Worm (Caenorhabditis elegans) whole organism, late embryonic: ENCODE results near the gene srt-45.

Experiments
- C08G9.2 ChIP-seq: sonication (generic microtip); optimal IDR thresholded peaks from 2 replicates; lab custom pipeline; 2016; ENCODE audit warnings: mild to moderate bottlenecking, missing genetic modification characterization, moderate library complexity, missing compliant biosample characterization
- F13H6.1 ChIP-seq: sonication (generic microtip); optimal IDR thresholded peaks from 2 replicates; lab custom pipeline; 2016; ENCODE audit warnings: missing genetic modification characterization, missing compliant biosample characterization
- T23F11.4 ChIP-seq: fragments of 200-800 bp; sonication (Bioruptor generic); optimal IDR thresholded peaks from 2 replicates; lab custom pipeline; 2018; ENCODE audit warnings: mild to moderate bottlenecking, missing genetic modification characterization, missing compliant biosample characterization
- ama-1 ChIP-seq: fragments of 150-350 bp; optimal IDR thresholded peaks from 2 replicates; lab custom pipeline; 2014
- ceh-19 ChIP-seq: fragments of 200-800 bp; sonication (Bioruptor generic); optimal IDR thresholded peaks from 2 replicates; lab custom pipeline; 2018; ENCODE audit warnings: mild to moderate bottlenecking, missing genetic modification characterization, missing compliant biosample characterization
- ceh-31 ChIP-seq: sonication (generic microtip); optimal IDR thresholded peaks from 2 replicates; lab custom pipeline; 2016; ENCODE audit warnings: missing genetic modification characterization, missing compliant biosample characterization
- ceh-45 ChIP-seq: fragments of 200-800 bp; sonication (Bioruptor generic); IDR thresholded peaks from 2 replicates; pipeline ENCODE4 v1.3.6; 2022; ENCODE audit warnings: missing genetic modification reagents, missing genetic modification characterization, missing compliant biosample characterization
- ceh-48 ChIP-seq: sonication (generic microtip); optimal IDR thresholded peaks from 2 replicates; lab custom pipeline; 2016; ENCODE audit warnings: missing genetic modification characterization, inconsistent platforms, missing compliant biosample characterization
- ceh-9 ChIP-seq: sonication (generic microtip); optimal IDR thresholded peaks from 2 replicates; lab custom pipeline; 2016; ENCODE audit warnings: mild to moderate bottlenecking, missing genetic modification characterization, inconsistent platforms, missing compliant biosample characterization
- che-1 ChIP-seq: sonication (generic microtip); optimal IDR thresholded peaks from 2 replicates; lab custom pipeline; 2016; ENCODE audit warnings: mild to moderate bottlenecking, missing genetic modification characterization, missing compliant biosample characterization
- dmd-4 ChIP-seq: sonication (generic microtip); optimal IDR thresholded peaks from 2 replicates; lab custom pipeline; 2016; ENCODE audit warnings: borderline replicate concordance, missing genetic modification characterization, missing compliant biosample characterization
- dve-1 ChIP-seq: sonication (generic microtip); optimal IDR thresholded peaks from 2 replicates; lab custom pipeline; 2017; ENCODE audit warnings: antibody characterized with exemption, mild to moderate bottlenecking, missing genetic modification characterization, missing compliant biosample characterization
- elt-2 ChIP-seq: sonication (generic microtip); optimal IDR thresholded peaks from 2 replicates; lab custom pipeline; 2016; ENCODE audit warnings: missing genetic modification reagents, missing genetic modification characterization, missing compliant biosample characterization
- elt-4 ChIP-seq: sonication (generic microtip); optimal IDR thresholded peaks from 2 replicates; lab custom pipeline; 2016; ENCODE audit warnings: missing genetic modification characterization, missing compliant biosample characterization
- ets-4 ChIP-seq: sonication (generic microtip); optimal IDR thresholded peaks from 2 replicates; lab custom pipeline; 2016; ENCODE audit warnings: missing genetic modification characterization, missing compliant biosample characterization
- fax-1 ChIP-seq: sonication (generic microtip); optimal IDR thresholded peaks from 2 replicates; lab custom pipeline; 2016; ENCODE audit warnings: missing genotype, missing genetic modification characterization, missing compliant biosample characterization
- hlh-13 ChIP-seq: fragments of 200-800 bp; sonication (Bioruptor generic); optimal IDR thresholded peaks from 2 replicates; lab custom pipeline; 2018; ENCODE audit warnings: mild to moderate bottlenecking, missing genetic modification characterization, missing compliant biosample characterization
- hlh-15 ChIP-seq: sonication (generic microtip); optimal IDR thresholded peaks from 2 replicates; lab custom pipeline; 2016; ENCODE audit warnings: missing genetic modification characterization, missing compliant biosample characterization
- hlh-30 ChIP-seq: sonication (generic microtip); optimal IDR thresholded peaks from 2 replicates; lab custom pipeline; 2017; ENCODE audit warnings: antibody characterized with exemption, missing genetic modification characterization, missing compliant biosample characterization; ENCODE audit not compliant: insufficient read depth
- mec-3 ChIP-seq: sonication (generic microtip); optimal IDR thresholded peaks from 2 replicates; lab custom pipeline; 2016; ENCODE audit warnings: borderline replicate concordance, missing genetic modification characterization, missing compliant biosample characterization
- nhr-232 ChIP-seq: sonication (generic microtip); optimal IDR thresholded peaks from 2 replicates; lab custom pipeline; 2016; ENCODE audit warnings: missing genetic modification characterization, missing compliant biosample characterization
- odd-2 ChIP-seq: sonication (generic microtip); optimal IDR thresholded peaks from 2 replicates; lab custom pipeline; 2017; ENCODE audit warnings: antibody characterized with exemption, mild to moderate bottlenecking, missing genetic modification characterization, missing compliant biosample characterization
- pat-9 ChIP-seq: fragments of 200-800 bp; sonication (Bioruptor generic); optimal IDR thresholded peaks from 2 replicates; lab custom pipeline; 2018; ENCODE audit warnings: mild to moderate bottlenecking, missing genetic modification characterization, moderate library complexity, missing compliant biosample characterization
- pax-1 ChIP-seq: fragments of 150-350 bp; optimal IDR thresholded peaks from 2 replicates; lab custom pipeline; 2014; ENCODE audit warnings: missing biosample characterization, missing genetic modification characterization
- pha-2 ChIP-seq: sonication (generic microtip); optimal IDR thresholded peaks from 2 replicates; lab custom pipeline; 2017; ENCODE audit warnings: mild to moderate bottlenecking, missing genetic modification characterization, missing compliant biosample characterization
- pqm-1 ChIP-seq: sonication (generic microtip); optimal IDR thresholded peaks from 2 replicates; lab custom pipeline; 2016; ENCODE audit warnings: missing genetic modification characterization, missing compliant biosample characterization
- pros-1 ChIP-seq: fragments of 150-350 bp; optimal IDR thresholded peaks from 2 replicates; lab custom pipeline; 2014; ENCODE audit warnings: missing biosample characterization, missing genetic modification reagents, missing genetic modification characterization
- ref-2 ChIP-seq: sonication (generic microtip); optimal IDR thresholded peaks from 2 replicates; lab custom pipeline; 2016; ENCODE audit warnings: missing genetic modification characterization, missing compliant biosample characterization
- rnt-1 ChIP-seq: sonication (generic microtip); optimal IDR thresholded peaks from 2 replicates; lab custom pipeline; 2016; ENCODE audit warnings: missing genetic modification characterization, missing compliant biosample characterization
- sdc-2 ChIP-seq: sonication (generic microtip); optimal IDR thresholded peaks from 2 replicates; lab custom pipeline; 2016; ENCODE audit warnings: missing genotype, missing genetic modification characterization, missing compliant biosample characterization
- sox-4 ChIP-seq: sonication (generic microtip); optimal IDR thresholded peaks from 2 replicates; lab custom pipeline; 2017; ENCODE audit warnings: mild to moderate bottlenecking, missing genetic modification characterization, inconsistent platforms, missing compliant biosample characterization
- tbx-2 ChIP-seq: sonication (generic microtip); optimal IDR thresholded peaks from 2 replicates; lab custom pipeline; 2016; ENCODE audit warnings: missing genetic modification characterization, missing compliant biosample characterization
- tbx-7 ChIP-seq: sonication (generic microtip); optimal IDR thresholded peaks from 2 replicates; lab custom pipeline; 2016; ENCODE audit warnings: missing genotype, missing genetic modification characterization, missing compliant biosample characterization
- ttx-3 ChIP-seq: sonication (generic microtip); optimal IDR thresholded peaks from 2 replicates; lab custom pipeline; 2016; ENCODE audit warnings: missing genetic modification reagents, missing genetic modification characterization, missing compliant biosample characterization
- unc-3 ChIP-seq, 2 experiments: fragments of 200-800 bp in 1 of 2; sonication (Bioruptor generic) in 1 of 2; sonication (generic microtip) in 1 of 2; conservative IDR thresholded peaks in 1 of 2; optimal IDR thresholded peaks in 1 of 2; 2 replicates each; pipeline versions ENCODE4 v1.3.6 to Lab custom; 2016 to 2022; ENCODE audit warnings: missing compliant biosample characterization in 2 of 2, missing genetic modification characterization in 2 of 2, missing genetic modification reagents in 1 of 2
- unc-42 ChIP-seq: sonication (generic microtip); optimal IDR thresholded peaks from 2 replicates; lab custom pipeline; 2016; ENCODE audit warnings: missing genotype, missing genetic modification characterization, missing compliant biosample characterization
- unc-86 ChIP-seq: sonication (generic microtip); optimal IDR thresholded peaks from 2 replicates; lab custom pipeline; 2016; ENCODE audit warnings: missing genetic modification characterization, missing compliant biosample characterization
- zip-5 ChIP-seq: sonication (generic microtip); optimal IDR thresholded peaks from 2 replicates; lab custom pipeline; 2016; ENCODE audit warnings: missing genetic modification characterization, missing compliant biosample characterization
- ztf-16 ChIP-seq: sonication (generic microtip); optimal IDR thresholded peaks from 2 replicates; lab custom pipeline; 2017; ENCODE audit warnings: missing genetic modification characterization, missing compliant biosample characterization

Gene srt-45

DNA sequence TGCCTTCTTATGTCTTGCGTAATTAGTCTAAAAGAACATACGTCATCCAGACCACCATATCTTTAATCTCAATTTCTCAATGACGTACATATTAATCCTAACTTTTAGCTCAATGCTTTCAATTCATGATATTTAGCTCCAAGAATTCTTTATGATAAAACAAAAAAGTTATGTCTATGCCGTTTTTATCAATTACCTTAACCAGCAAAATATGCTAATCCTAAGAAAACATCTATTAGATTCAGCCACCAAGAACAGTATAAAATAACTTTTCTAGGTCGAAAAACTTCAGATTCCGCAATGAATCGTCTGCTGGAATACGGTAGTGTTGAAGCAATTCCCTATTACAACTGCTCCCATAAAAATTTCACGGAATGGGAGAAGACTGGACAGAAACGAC lies at the start of gene srt-45:
Gene srt-45, plus strand, starts transcription at position 301 of the 400 bp plus-strand sequence.
- no peak for TF ChIP-seq sdc-2 (tag; lab: Kevin White, UChicago)
- TF ChIP-seq C08G9.2 (tag; lab: Kevin White, UChicago): no peak
- TF ChIP-seq odd-2 (tag; lab: Kevin White, UChicago): no peak
- TF ChIP-seq unc-86: no peak
- TF ChIP-seq pat-9 (tag; lab: Kevin White, UChicago): no peak
- no peak for TF ChIP-seq ceh-48 (tag; lab: Kevin White, UChicago)

DNA sequence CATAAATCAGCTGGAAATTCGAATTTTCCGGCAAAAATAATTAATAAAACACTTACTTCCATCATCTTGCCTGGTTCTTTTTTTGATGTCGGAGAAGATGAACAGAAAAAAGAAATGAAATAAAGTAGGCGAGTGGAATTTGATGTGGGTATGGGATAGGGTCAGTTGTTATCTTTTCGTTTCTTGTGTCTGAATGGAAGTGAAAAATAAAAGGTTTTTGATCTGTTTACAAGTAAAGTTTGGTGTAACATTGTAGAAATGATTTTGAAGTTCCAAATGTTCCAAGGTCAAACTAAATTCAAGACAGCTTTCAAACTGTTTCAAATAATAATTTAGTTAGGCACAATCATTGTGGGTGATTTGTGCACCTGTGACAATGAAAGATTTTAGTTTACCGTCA lies 46.5 kb upstream of the srt-45 start, which contains the start of gene W04E12.7:
Gene W04E12.7, minus strand, starts transcription at position 101 of the 400 bp plus-strand sequence.
- TF ChIP-seq hlh-13 (GFP tag; lab: Kevin White, UChicago) (no peak), ama-1 (lab: Kevin White, UChicago) (no peak), unc-42 (no peak), rnt-1 (tag; lab: Kevin White, UChicago) (no peak), F13H6.1 (tag; lab: Kevin White, UChicago) (no peak), C08G9.2 (tag; lab: Kevin White, UChicago) (no peak), elt-4 (no peak), pqm-1 (tag; lab: Kevin White, UChicago) (no peak)

DNA sequence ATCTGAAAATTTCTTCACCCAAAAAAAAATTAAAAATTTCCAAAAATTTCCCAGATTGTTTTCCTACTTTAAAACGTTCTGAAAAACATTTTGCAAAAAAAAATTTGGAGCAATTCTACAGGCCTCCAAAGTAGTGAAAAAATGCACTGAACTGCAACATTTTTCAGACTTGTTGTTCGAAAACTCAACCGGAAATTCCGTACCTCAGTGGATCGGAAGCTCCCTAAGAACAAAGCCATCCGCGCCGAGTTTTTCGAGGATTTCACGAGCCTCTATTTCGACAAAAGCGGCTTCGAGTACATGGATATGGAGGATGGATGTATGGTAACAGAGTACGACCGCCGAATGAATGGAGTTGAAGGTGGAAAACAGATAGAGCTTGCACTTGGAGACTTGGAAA lies 45.8 kb upstream of the srt-45 start, which contains the start of gene fbxa-131:
Gene fbxa-131, plus strand, starts transcription at position 301 of the 400 bp plus-strand sequence.
- TF ChIP-seq che-1 (tag; lab: Kevin White, UChicago) (no peak), ztf-16 (tag; lab: Kevin White, UChicago) (no peak), elt-4 (no peak), ceh-45 (GFP tag; lab: Robert Waterston, UW) (no peak), ceh-9 (tag; lab: Kevin White, UChicago) (no peak), ets-4 (tag; lab: Kevin White, UChicago) (no peak), hlh-13 (GFP tag; lab: Kevin White, UChicago) (no peak)

DNA sequence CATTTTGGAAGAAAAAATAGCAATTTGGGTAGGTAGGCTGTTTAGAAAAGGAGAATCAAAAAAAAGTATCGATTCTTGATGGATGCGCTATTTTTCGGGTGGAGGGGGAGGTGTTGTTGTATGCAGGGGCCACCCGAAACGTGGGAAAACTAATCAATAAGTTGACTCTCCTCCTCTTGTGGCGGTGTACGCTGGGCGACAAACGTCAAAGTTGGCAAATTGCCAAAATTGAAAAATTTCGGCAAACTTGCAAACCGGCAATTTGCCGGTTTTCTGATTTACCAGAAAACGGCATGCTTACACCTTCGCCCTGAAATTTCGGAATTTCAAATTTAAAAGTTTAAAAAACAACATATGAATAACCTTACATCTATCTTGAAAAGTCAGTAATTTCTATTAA lies 42.9 kb upstream of the srt-45 start, which contains the start of gene W04E12.2:
Gene W04E12.2, minus strand, starts transcription at position 101 of the 400 bp plus-strand sequence.
- TF ChIP-seq pros-1 (tag; lab: Kevin White, UChicago): no peak
- no peak for TF ChIP-seq ref-2 (tag; lab: Kevin White, UChicago)
- TF ChIP-seq ama-1 (lab: Kevin White, UChicago): no peak
- TF ChIP-seq ets-4 (tag; lab: Kevin White, UChicago): no peak
- no peak for TF ChIP-seq ceh-19 (GFP tag; lab: Kevin White, UChicago)
- TF ChIP-seq dve-1: no peak
- TF ChIP-seq ztf-16 (tag; lab: Kevin White, UChicago): no peak
- no peak for TF ChIP-seq sox-4 (tag; lab: Kevin White, UChicago)

DNA sequence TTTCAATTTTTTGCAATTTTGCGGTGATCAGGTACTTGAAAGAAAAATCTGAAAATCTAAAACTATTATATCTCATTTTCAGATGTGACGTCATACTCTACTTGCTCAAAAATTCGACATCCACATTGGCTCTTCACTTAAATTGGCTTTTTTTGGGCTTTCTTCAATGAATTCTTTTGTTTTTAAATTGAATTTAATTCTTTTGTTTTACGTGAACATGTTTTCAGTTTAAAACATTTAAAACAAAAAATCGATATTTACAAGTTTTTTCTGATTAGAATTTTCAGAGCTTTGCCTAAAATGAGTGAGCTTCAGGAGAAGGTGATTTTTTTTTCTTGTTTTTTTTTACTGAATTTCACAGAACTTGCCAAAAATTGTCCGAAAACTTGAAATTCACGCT lies 42.3 kb upstream of the srt-45 start, which contains the start of gene W04E12.3:
Gene W04E12.3, plus strand, starts transcription at position 301 of the 400 bp plus-strand sequence.
- no peak for TF ChIP-seq tbx-2 (tag; lab: Kevin White, UChicago)
- TF ChIP-seq T23F11.4 (GFP tag; lab: Kevin White, UChicago): no peak
- TF ChIP-seq pax-1 (tag; lab: Kevin White, UChicago): no peak
- no peak for TF ChIP-seq ref-2 (tag; lab: Kevin White, UChicago)
- no peak for TF ChIP-seq dve-1
- TF ChIP-seq ztf-16 (tag; lab: Kevin White, UChicago): no peak
- no peak for TF ChIP-seq odd-2 (tag; lab: Kevin White, UChicago)
- no peak for TF ChIP-seq hlh-30
- no peak for TF ChIP-seq pat-9 (tag; lab: Kevin White, UChicago)
- no peak for TF ChIP-seq mec-3 (tag; lab: Kevin White, UChicago)
- no peak for TF ChIP-seq pros-1 (tag; lab: Kevin White, UChicago)
- TF ChIP-seq, all 69 proteins: peak for 0

DNA sequence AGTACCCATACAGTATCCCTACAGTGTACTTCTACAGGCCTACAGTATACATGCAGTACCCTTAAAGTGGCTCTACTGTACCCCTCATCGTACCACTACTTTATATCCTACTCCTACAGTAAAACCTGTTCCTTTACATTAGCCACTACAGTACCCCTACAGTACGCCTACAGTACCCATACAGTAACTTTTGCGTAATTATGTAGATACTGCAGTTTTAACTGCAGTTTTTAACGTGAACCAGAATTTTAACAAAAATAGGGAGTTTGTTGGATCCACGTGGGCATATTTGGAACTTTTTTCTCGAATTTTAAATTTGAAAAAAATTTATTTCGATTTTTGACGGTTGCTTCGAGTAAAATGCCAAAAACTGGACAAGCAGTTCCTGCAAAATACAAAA lies 40.6 kb upstream of the srt-45 start, which contains the start of gene W04E12.4:
Gene W04E12.4, plus strand, starts transcription at position 301 of the 400 bp plus-strand sequence.
- TF ChIP-seq ceh-45 (GFP tag; lab: Robert Waterston, UW): no peak
- no peak for TF ChIP-seq dmd-4 (tag; lab: Kevin White, UChicago)
- no peak for TF ChIP-seq tbx-2 (tag; lab: Kevin White, UChicago)
- no peak for TF ChIP-seq unc-42
- TF ChIP-seq fax-1 (tag; lab: Kevin White, UChicago): no peak
- TF ChIP-seq zip-5 (tag; lab: Kevin White, UChicago): no peak
- no peak for TF ChIP-seq nhr-232 (tag; lab: Kevin White, UChicago)
- TF ChIP-seq pha-2 (tag; lab: Kevin White, UChicago): no peak
- TF ChIP-seq hlh-15 (tag; lab: Kevin White, UChicago): no peak
- no peak for TF ChIP-seq ceh-31
- TF ChIP-seq tbx-7 (tag; lab: Kevin White, UChicago): no peak
- TF ChIP-seq elt-2 (tag; lab: Kevin White, UChicago): no peak
- no peak for TF ChIP-seq ztf-16 (tag; lab: Kevin White, UChicago)
- no peak for TF ChIP-seq ttx-3 (tag; lab: Kevin White, UChicago)
- no peak for TF ChIP-seq mec-3 (tag; lab: Kevin White, UChicago)
- TF ChIP-seq ets-4 (tag; lab: Kevin White, UChicago): no peak
- TF ChIP-seq unc-3 (GFP tag; conservative IDR thresholded peaks at IDR 0.05; lab: Robert Waterston, UW): no peak
- no peak for TF ChIP-seq unc-3 (tag; optimal IDR thresholded peaks at IDR 0.05; lab: Kevin White, UChicago)
